Worm (Caenorhabditis elegans) whole organism, L4 larva: ENCODE measurements around the gene C25E10.10.

Experiments
- ZK546.5 ChIP-seq, 2 experiments: sonication (generic microtip); optimal IDR thresholded peaks; 2 replicates each; lab custom pipeline; 2017; ENCODE audit warnings: missing biosample characterization in 2 of 2, missing genetic modification characterization in 2 of 2
- aha-1 ChIP-seq: fragments of 150-350 bp; peaks from one replicate; lab custom pipeline; 2014; ENCODE audit warnings: missing biosample characterization, missing genetic modification characterization
- duxl-1 ChIP-seq: sonication (generic microtip); optimal IDR thresholded peaks from 2 replicates; lab custom pipeline; 2016; ENCODE audit warnings: mild to moderate bottlenecking, missing genetic modification characterization, moderate library complexity, missing compliant biosample characterization; ENCODE audit not compliant: poor library complexity
- jun-1 ChIP-seq: fragments of 150-350 bp; optimal IDR thresholded peaks from 2 replicates; lab custom pipeline; 2014; ENCODE audit warnings: missing biosample characterization, missing genetic modification reagents, missing genetic modification characterization
- mes-2 ChIP-seq: sonication (generic microtip); optimal IDR thresholded peaks from 2 replicates; lab custom pipeline; 2016; ENCODE audit warnings: missing genotype, mild to moderate bottlenecking, missing genetic modification characterization, missing compliant biosample characterization; ENCODE audit not compliant: poor library complexity, severe bottlenecking
- set-16 ChIP-seq: fragments of 200-800 bp; sonication (Bioruptor generic); IDR thresholded peaks from 2 replicates; pipeline ENCODE4 v1.3.6; 2022; ENCODE audit warnings: missing genetic modification reagents, missing genetic modification characterization, missing compliant biosample characterization
- skn-1 ChIP-seq: fragments of 150-350 bp; optimal IDR thresholded peaks from 2 replicates; lab custom pipeline; 2014; ENCODE audit warnings: missing biosample characterization, missing genetic modification characterization
- snpc-4 ChIP-seq: fragments of 150-350 bp; optimal IDR thresholded peaks from 2 replicates; lab custom pipeline; 2014; ENCODE audit warnings: missing biosample characterization, missing genetic modification characterization
- unc-62 ChIP-seq, 3 experiments: fragments of 150-350 bp in 1 of 3; sonication (generic microtip); optimal IDR thresholded peaks in 2 of 3; peaks in 1 of 3; 1 replicate in 1 of 3; 2 replicates in 2 of 3; lab custom pipeline; 2014 to 2017; ENCODE audit warnings: missing biosample characterization in 3 of 3, missing genetic modification characterization in 3 of 3, missing genetic modification reagents in 3 of 3, missing genotype in 1 of 3
- ztf-11 ChIP-seq: fragments of 150-350 bp; optimal IDR thresholded peaks from 2 replicates; lab custom pipeline; 2014; ENCODE audit warnings: missing biosample characterization, missing genetic modification characterization

DNA sequence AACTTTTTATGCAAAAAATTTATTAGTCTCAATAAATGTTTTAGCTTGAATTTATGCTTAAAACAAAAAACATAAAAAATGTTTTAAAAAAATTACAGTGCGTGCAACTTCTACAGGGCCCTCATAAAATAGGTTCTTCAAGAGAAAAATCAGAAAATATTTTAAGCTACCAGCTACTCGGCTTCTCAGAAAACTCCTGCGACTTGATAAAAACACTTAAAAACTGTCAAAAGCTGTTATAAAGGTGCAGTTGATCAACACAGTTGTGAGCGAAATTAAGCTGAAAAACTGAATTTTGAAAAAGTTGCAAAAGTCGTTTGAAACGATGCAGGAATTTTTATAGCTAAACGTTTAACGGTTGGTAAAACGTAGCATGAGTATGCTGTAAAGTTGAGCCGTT lies 32.6 kb upstream of the C25E10.10 start:
- TF ChIP-seq aha-1 = no peak
- TF ChIP-seq mes-2 (tag; lab: Kevin White, UChicago) = no peak
- no peak for TF ChIP-seq snpc-4
- TF ChIP-seq unc-62 (GFP tag; optimal IDR thresholded peaks at IDR 0.05 in 1 of 2; lab: Kevin White, UChicago) = no peak
- no peak for TF ChIP-seq unc-62 (tag; optimal IDR thresholded peaks at IDR 0.05; lab: Kevin White, UChicago)
- no peak for TF ChIP-seq ztf-11 (tag; lab: Kevin White, UChicago)
- TF ChIP-seq duxl-1 (tag; lab: Kevin White, UChicago) = no peak
- TF ChIP-seq set-16 (GFP tag; lab: Robert Waterston, UW) = no peak
- no peak for TF ChIP-seq ZK546.5 (tag; optimal IDR thresholded peaks at IDR 0.05; lab: Kevin White, UChicago)
- TF ChIP-seq jun-1 (tag; lab: Kevin White, UChicago) = no peak
- no peak for TF ChIP-seq skn-1 (tag; lab: Kevin White, UChicago)
